Worm (Caenorhabditis elegans): Measurements from ENCODE around the gene lgc-44.

The lgc-44 gene

ce11 chrV:11644166-11644565 is 28.2 kb downstream of the lgc-44 start, which contains the start of gene bir-1:
bir-1 (plus strand) TSS chrV:11644477.
- TF ChIP-seq him-1 (tag; optimal IDR thresholded peaks at IDR 0.05) (peak; percentile 44), dao-5 (tag; optimal IDR thresholded peaks at IDR 0.05) (no peak), W03F9.2 (tag; optimal IDR thresholded peaks at IDR 0.05) (peak; percentile 34)

- TF ChIP-seq dao-5 (tag; optimal IDR thresholded peaks at IDR 0.05) (no peak), him-1 (tag; optimal IDR thresholded peaks at IDR 0.05) (peak; percentile 72)
Measured at ce11 chrV:11641298-11641787, 31.1 kb downstream of the lgc-44 start.

ce11 chrV:11638634-11639117 is 33.7 kb downstream of the lgc-44 start:
- TF ChIP-seq him-1 (tag; optimal IDR thresholded peaks at IDR 0.05): no peak
- no peak for TF ChIP-seq W03F9.2 (tag; optimal IDR thresholded peaks at IDR 0.05)
- TF ChIP-seq dao-5 (tag; optimal IDR thresholded peaks at IDR 0.05): no peak

ce11 chrV:11637191-11637590 is 35.2 kb downstream of the lgc-44 start, which contains the start of gene sipa-1:
sipa-1 (minus strand) TSS chrV:11637291.
- TF ChIP-seq dao-5 (tag; optimal IDR thresholded peaks at IDR 0.05) (no peak), him-1 (tag; optimal IDR thresholded peaks at IDR 0.05) (no peak)

- TF ChIP-seq W03F9.2 (tag; optimal IDR thresholded peaks at IDR 0.05): no peak
- TF ChIP-seq him-1 (tag; optimal IDR thresholded peaks at IDR 0.05): no peak
- no peak for TF ChIP-seq dao-5 (tag; optimal IDR thresholded peaks at IDR 0.05)
Measured at ce11 chrV:11635587-11635986, 36.8 kb downstream of the lgc-44 start.

ce11 chrV:11631128-11631527 is 41.3 kb downstream of the lgc-44 start:
- TF ChIP-seq him-1 (tag; optimal IDR thresholded peaks at IDR 0.05): no peak
- TF ChIP-seq W03F9.2 (tag; optimal IDR thresholded peaks at IDR 0.05): no peak
- TF ChIP-seq dao-5 (tag; optimal IDR thresholded peaks at IDR 0.05): no peak

- TF ChIP-seq him-1 (tag; optimal IDR thresholded peaks at IDR 0.05) (no peak), W03F9.2 (tag; optimal IDR thresholded peaks at IDR 0.05) (no peak), dao-5 (tag; optimal IDR thresholded peaks at IDR 0.05) (no peak)
Measured at ce11 chrV:11629222-11630026, 43.0 kb downstream of the lgc-44 start, which contains the start of gene F35B12.10. F35B12.10 (minus strand) TSS chrV:11629272.

ce11 chrV:11627837-11628236 is 44.6 kb downstream of the lgc-44 start:
- TF ChIP-seq W03F9.2 (tag; optimal IDR thresholded peaks at IDR 0.05) (no peak), him-1 (tag; optimal IDR thresholded peaks at IDR 0.05) (no peak), dao-5 (tag; optimal IDR thresholded peaks at IDR 0.05) (no peak)

- no peak for TF ChIP-seq him-1 (tag; optimal IDR thresholded peaks at IDR 0.05)
Measured at ce11 chrV:11624954-11625353, 47.4 kb downstream of the lgc-44 start.

ce11 chrV:11621276-11621675 is 51.1 kb downstream of the lgc-44 start:
- no peak for TF ChIP-seq W03F9.2 (tag; optimal IDR thresholded peaks at IDR 0.05)
- no peak for TF ChIP-seq dao-5 (tag; optimal IDR thresholded peaks at IDR 0.05)
- TF ChIP-seq him-1 (tag; optimal IDR thresholded peaks at IDR 0.05): no peak

- TF ChIP-seq him-1 (tag; optimal IDR thresholded peaks at IDR 0.05) (no peak), dao-5 (tag; optimal IDR thresholded peaks at IDR 0.05) (no peak), W03F9.2 (tag; optimal IDR thresholded peaks at IDR 0.05) (no peak)
Measured at ce11 chrV:11620081-11620480, 52.3 kb downstream of the lgc-44 start.
